Fruit fly (Drosophila melanogaster) ovary, adult (tissue): Measurements from ENCODE around the gene Traf-like.

Experiments used
- CG17801 ChIP-seq: fragments of 200-800 bp; optimal IDR thresholded peaks from 2 replicates; lab custom pipeline; 2019; ENCODE audit warnings: missing biosample characterization, mild to moderate bottlenecking, missing genetic modification characterization, moderate library complexity; ENCODE audit not compliant: partially characterized antibody

Traf-like gene

DNA sequence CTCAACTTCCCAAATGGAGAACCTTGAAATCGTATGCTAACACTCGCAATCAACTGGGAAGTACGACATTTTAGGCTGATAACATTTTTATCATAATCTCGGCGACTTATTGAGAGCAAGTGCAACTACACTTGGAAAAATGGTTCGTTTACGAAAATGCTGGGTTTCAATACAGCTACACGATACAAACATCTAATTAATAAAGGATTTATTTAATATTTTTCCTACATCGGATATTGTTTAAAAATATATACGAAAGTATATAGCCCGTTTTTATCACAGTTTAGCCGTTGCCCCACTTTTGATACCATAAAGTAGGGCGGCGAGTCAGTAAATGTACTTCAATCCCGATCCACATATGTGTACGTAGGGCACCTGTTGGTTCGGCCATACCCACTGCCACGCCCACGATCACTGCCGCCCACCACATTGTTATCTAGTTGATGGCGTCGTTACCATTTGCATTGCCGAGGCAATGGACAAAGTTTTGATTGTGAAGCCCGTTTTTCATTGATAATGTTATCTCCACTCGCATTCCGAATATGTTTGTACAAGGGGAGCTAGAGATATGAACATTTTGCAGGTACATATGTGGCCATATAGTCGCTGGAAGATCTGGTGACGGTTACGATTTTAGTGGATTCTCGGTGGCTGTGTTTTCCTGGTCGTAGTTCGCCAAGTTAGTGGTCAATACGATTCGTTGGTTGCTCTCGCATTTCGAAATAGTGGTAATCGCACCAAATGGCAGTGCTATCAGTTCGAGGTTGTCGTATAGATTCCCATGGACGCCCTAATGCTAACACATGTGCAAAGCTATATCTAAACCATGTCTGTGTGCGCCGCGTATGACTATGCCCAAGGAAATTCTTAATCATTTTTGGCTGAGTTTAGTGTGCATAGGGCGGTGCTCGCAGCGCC lies at the start of gene Traf-like:
Gene Traf-like (plus strand): TSS at position 596 of the 918 bp plus-strand sequence.
- no peak for TF ChIP-seq CG17801 (GFP tag; lab: Kevin White, UChicago)

DNA sequence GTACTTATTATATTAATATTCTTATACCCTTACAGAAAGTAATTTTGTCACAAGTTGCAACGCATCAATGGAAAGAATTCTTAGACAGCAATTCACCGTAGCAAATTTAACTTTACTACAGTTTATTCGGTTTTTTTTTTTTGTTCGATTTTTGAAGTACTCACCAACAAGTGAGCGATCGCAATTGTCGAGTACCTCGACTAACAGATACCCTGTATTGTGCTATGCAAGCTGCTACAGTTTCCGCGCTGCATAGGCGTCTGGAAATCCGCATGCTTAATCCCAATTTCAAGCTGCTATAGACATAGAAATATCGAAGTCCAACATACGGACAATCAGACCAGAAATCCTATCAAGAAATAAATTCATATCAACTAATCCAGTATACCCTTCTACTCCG lies 46.3 kb upstream of the Traf-like start:
- no peak for TF ChIP-seq CG17801 (GFP tag; lab: Kevin White, UChicago)

DNA sequence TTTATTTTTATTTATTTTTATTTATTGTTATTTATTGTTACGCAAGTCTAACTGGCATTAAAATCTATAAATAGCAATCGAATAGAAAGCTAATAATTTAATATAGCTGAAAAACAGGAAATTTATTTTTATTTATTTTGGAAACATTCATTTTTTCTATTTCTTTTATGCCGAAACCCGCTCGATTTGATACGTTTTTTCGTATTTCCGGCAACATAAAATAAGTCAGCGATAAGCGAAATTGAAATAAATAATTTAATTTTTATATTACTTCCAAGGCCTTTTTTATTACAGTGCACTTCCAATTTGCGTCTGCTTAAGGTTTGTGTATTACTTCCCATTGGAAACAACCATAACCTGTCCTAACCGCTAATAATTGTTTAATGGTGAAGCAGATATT lies 42.9 kb upstream of the Traf-like start:
- no peak for TF ChIP-seq CG17801 (GFP tag; lab: Kevin White, UChicago)

DNA sequence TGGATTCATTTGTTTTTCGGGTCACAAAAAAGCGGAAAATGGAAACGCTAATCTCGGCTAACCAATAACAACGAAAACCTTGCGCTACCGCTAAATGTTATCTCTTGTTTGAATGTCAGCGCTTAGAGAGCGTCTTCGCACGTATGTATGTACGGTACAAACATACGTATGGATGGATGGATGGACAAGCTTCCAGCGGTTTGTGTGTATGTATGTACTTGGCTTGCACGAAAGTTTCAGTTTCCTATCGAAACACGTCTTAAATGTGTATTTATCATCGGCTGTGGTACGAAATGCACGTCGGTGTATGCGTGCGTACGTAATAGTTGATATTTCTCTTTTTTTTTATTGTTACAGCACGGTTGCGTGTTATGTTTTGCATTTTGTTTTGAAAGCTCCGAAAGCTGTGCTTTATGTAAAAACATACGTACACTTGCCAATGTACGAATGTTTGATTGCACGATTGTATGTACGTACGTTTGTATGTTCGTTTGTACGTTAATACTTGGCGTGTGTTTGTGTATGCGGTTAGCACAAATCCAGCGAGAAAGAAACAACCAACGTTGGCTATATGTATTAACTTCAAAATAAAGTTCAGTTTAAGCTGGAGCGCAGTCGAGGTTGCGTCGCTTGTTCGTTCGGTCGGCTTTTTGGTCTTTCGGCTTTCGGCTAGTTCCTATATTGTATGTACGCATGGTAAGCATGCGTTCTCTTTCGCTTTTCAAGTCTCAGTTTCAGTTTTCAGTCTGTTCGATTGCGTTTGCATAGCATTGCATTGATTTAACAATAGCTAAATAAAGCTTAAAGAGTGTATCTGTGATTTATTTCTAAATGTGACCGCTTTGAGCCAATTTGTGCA lies 42.1 kb upstream of the Traf-like start, which contains the start of gene Fur2:
Gene Fur2 (plus strand): TSS at position 595 of the 859 bp plus-strand sequence.
- TF ChIP-seq CG17801 (GFP tag; lab: Kevin White, UChicago), result peak; percentile 64

DNA sequence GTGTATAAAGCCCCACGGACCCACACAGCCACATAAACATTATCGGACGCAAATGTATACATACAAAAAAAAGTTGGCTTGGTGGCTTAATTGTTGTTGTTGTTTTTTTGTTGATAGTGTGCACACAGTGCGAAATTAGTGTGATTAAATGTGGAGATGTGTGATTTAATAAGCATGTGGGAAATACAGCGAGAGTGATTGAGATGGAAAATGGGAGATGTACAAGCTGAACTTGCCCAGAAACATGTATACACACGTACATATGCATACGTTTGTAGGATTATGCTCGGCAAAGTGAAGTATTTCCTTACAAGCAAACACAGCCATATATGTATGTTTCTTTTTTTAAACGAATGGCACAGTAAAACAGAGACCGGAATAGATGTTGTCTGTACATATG lies 41.3 kb upstream of the Traf-like start:
- no peak for TF ChIP-seq CG17801 (GFP tag; lab: Kevin White, UChicago)

DNA sequence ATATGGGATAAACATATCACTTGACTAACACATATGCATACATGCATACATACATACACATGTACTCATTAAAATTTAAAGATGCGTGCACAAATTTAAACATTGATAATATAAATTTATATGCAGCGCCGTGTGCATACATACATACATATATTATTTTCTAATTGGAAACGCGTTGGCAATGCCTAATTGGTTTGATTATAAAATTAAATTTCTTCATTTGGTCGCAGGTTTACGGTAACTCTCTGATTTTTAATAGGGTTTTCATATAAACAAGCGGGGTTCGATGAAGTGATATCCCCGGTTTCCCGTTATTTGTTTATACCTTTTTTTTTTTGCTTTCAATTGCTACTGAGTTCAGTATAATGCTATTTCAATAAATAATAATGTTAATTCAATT lies 40.8 kb upstream of the Traf-like start:
- no peak for TF ChIP-seq CG17801 (GFP tag; lab: Kevin White, UChicago)

DNA sequence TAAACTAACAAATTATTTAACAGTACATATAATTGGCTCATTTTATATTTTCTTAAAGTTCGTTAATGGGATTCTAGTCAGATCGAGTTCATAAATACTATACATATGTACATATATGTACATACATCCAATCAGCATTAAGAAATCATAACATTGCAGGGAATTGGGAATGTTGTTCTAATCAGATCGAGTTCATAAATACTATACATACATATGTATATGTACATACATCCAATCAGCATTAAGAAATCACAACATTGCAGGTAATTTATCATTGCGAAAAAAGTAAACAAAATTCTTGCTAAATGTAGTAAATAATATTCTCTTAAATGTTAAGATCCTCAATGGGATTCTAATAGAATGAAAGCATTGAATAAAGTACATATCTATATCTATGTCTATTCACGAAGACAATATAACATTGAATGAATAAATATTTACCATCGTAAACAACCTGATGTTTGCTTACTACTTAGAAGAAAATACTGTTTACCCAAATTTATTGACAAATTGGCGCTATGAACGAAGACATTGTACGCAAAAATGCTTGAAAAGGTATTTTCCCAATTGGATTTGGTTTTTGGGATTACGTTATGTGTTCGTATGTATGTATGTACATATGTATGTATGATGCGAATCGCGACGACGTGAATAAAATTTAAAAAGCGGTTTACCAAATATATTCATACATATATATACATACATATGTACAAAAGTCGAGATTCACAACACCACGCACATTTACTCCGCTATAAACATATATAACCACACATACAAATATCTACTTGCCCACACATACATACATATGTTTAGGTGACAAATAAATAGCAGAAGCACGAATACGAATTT lies 31.0 kb upstream of the Traf-like start:
- no peak for TF ChIP-seq CG17801 (GFP tag; lab: Kevin White, UChicago)

DNA sequence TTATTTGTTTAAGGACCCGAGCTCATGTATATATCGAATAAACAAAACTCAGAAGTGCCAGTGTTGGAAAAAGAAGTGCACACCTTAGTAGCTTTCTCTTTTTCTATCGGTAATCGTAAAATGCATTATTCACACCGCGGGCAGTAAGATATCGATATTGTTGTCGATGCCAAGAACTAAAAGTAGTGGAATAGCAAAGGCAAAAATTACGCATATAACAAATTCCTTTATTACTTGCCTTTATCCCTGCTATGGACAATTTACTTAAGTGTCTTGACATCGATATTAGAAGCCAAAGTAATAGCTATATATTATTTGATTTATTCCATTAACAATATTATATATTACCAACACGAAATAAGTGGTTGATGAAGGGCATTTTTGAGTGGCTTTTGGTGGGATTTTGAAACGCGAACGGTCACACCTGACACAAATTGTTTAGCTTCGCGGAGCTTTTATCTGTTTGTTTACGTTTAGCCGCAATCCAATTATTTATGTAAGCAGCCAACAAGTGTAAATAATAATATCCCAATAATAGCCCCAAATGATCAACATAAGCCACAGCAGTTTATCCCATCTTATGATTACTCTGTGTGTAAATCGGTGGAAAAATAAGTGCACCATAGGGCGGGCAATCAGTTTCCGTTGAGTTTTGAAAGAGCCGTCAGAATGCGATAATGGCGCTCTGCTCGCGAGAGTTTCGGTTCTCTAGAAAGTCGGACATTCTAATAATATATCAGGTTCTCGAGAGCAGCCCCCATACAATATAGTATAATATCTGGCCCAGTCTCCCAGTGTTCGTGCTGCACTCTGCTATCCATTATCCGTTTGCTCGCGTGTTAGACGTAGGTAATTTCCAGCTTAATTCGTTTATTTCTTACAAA lies 29.8 kb upstream of the Traf-like start, which contains the start of the genes CG9992 and CG4239:
Gene CG9992 (minus strand): TSS at position 66 of the 884 bp plus-strand sequence.
Gene CG4239 (plus strand): TSS at position 436 of the 884 bp plus-strand sequence.
- peak; percentile 7 for TF ChIP-seq CG17801 (GFP tag; lab: Kevin White, UChicago)

DNA sequence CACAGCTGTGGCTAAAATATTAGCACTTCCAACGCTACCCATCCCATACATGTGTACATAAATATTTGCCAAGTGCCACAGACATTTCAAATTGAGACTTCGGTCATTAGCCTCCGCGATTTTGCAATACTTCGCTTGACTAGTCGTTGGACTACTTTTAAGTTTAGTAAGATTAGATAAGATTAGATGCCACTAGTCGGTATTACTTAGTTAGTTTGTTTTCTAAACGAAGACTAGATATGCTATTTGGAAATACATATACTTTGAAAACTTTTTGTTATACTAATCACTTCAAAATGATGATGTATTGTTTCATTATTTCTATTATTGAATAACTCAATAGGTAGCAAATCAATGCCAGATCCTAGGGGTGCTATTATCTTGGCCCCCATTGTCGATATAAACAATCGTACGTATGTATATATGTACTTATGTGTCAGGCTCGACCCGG lies 28.9 kb upstream of the Traf-like start:
- TF ChIP-seq CG17801 (GFP tag; lab: Kevin White, UChicago), result peak; percentile 4

DNA sequence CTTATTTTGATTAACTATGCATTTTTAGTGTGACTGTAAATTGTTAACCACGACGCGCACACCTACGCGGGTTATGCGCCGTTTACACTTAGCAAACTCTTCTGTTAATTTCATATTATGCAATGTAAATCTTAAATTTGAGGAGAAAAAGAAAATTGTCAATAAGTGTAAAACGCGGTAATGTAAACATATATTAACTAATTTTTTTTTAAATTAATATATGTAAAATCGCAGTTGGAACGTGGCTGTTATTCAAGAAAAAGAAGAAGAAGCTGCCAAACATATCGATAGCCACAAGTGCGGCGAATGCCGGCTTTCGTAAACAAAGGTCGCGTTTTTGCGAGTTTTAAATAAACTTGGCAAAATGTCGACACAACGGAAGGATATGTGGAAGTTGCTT lies 23.4 kb upstream of the Traf-like start, which contains the start of the genes TH1 and mei-41:
Gene TH1 (minus strand): TSS at position 42 of the 400 bp plus-strand sequence.
Gene mei-41 (plus strand): TSS at position 302 of the 400 bp plus-strand sequence.
- TF ChIP-seq CG17801 (GFP tag; lab: Kevin White, UChicago), result peak; percentile 84

DNA sequence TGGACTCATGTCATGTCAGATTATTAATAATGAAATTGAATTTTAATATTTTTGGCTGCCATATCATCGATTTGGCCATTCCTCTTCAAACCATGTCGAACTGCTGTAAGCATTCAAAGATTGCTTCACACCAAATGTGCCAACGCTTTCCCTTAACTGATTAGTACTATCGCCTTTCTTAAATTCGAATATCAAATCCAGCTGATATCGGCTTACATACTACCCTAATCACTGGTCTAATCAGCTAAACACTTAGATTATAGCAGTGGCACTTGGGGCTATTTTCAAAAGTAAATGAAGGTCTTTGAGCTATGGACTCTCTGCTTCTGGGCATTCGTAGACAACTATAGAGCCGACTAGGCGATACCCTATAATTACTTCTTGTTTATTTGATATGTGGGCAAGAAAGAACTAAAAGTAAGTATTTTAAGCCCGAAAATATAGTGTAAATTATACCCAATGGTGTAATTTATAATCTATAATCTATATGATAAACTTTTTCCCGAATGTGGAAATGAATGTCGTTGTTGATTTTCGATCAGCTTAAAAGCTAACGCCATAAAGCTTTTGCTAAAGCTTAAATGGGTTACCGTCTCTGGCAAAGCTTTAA lies 10.9 kb upstream of the Traf-like start:
- peak; percentile 74 for TF ChIP-seq CG17801 (GFP tag; lab: Kevin White, UChicago)

DNA sequence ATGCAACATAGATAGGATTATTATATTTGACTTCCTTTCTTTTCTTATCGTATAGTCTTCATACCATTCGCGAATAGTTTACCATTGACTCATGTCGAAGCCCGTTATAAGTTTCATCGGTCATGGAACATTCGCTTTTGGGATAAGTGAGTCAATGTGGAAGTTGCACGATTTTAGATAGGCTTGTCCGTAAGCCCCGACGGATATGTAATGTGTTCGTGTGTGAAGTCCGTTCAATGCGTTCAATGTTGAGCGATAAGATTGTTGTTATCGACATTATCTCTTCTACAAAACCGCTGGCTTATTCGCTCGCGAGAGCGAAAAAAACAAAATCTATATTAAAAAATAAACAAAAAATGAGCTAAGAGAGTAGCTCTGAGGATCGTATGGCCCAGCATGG lies 10.0 kb upstream of the Traf-like start, which contains the start of gene CG9981:
Gene CG9981 (minus strand): TSS at position 320 of the 400 bp plus-strand sequence.
- no peak for TF ChIP-seq CG17801 (GFP tag; lab: Kevin White, UChicago)
